Fruit fly (Drosophila melanogaster): ENCODE results near the gene CG7102.

Gene CG7102

DNA sequence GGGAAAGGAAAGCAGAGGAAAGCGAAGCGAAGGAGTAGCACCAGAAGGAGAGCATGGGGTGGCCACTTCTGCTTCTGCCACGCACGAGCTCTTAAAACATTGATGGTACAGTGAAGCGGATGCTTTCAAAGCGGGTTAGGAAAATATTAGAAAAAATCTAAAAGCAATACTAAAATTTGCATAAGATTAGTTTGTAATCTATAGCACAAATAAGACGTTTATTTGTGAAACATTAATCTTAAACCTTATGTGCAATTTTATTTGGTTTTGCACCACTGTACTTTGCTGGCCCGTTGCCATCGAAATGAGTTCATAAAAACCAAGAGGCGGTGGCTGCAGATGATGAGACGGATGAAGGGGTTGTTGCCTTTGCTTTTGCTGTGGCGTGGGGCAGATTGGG, 38.1 kb upstream of the CG7102 start (continued):
- peak; percentile 79 to 89 for TF ChIP-seq Pdp1 (GFP tag; optimal IDR thresholded peaks at IDR 0.05)
- TF ChIP-seq ro (GFP tag; IDR thresholded peaks at IDR 0.05) = peak; percentile 78
- TF ChIP-seq D19B (GFP tag; optimal IDR thresholded peaks at IDR 0.05) = peak; percentile 64
- peak; percentile 80 for TF ChIP-seq CG7786 (GFP tag; optimal IDR thresholded peaks at IDR 0.05)
- TF ChIP-seq ato (GFP tag; IDR thresholded peaks at IDR 0.05; ENCODE audit: partially characterized antibody) = no peak
- peak; percentile 84 for TF ChIP-seq Atf-2 (GFP tag; optimal IDR thresholded peaks at IDR 0.05)
- TF ChIP-seq esg (GFP tag; conservative IDR thresholded peaks at IDR 0.05) = peak; percentile 90
- peak; percentile 75 for TF ChIP-seq CG11723 (GFP tag; optimal IDR thresholded peaks at IDR 0.05)
- peak; percentile 46 for TF ChIP-seq CG10321 (GFP tag; IDR thresholded peaks at IDR 0.05)
- peak; percentile 64 for TF ChIP-seq emc (GFP tag; optimal IDR thresholded peaks at IDR 0.05)
- TF ChIP-seq az2 (GFP tag; optimal IDR thresholded peaks at IDR 0.05) = peak; percentile 88
- TF ChIP-seq dysf (GFP tag; IDR thresholded peaks at IDR 0.05) = peak; percentile 93
- peak; percentile 83 for TF ChIP-seq CG14667 (GFP tag; IDR thresholded peaks at IDR 0.05)
- TF ChIP-seq Dip3 (GFP tag; optimal IDR thresholded peaks at IDR 0.05) = peak; percentile 75
- peak; percentile 63 for TF ChIP-seq exex (tag; optimal IDR thresholded peaks at IDR 0.05)
- peak; percentile 51 for TF ChIP-seq luna (GFP tag; optimal IDR thresholded peaks at IDR 0.05)
- TF ChIP-seq CG6272 (GFP tag; IDR thresholded peaks at IDR 0.05) = peak; percentile 86
- peak; percentile 64 for TF ChIP-seq CG11560 (tag; IDR thresholded peaks at IDR 0.05)
- peak; percentile 62 for TF ChIP-seq al (GFP tag; IDR thresholded peaks at IDR 0.05)
- TF ChIP-seq caup (GFP tag; optimal IDR thresholded peaks at IDR 0.05; ENCODE audit: severe bottlenecking) = peak; percentile 87
- peak; percentile 53 for TF ChIP-seq Mad (GFP tag; optimal IDR thresholded peaks at IDR 0.05)
- peak; percentile 64 for TF ChIP-seq twi (tag; optimal IDR thresholded peaks at IDR 0.05)
- TF ChIP-seq MESR4 (GFP tag; optimal IDR thresholded peaks at IDR 0.05) = no peak
- peak; percentile 98 for TF ChIP-seq Med (GFP tag)
- peak; percentile 53 for TF ChIP-seq CG16815 (GFP tag; optimal IDR thresholded peaks at IDR 0.05)
- no peak for TF ChIP-seq h (optimal IDR thresholded peaks at IDR 0.05)
- peak; percentile 85 for TF ChIP-seq Dbx (GFP tag; IDR thresholded peaks at IDR 0.05)
- TF ChIP-seq CG9215 (GFP tag; IDR thresholded peaks at IDR 0.05) = peak; percentile 80
- peak; percentile 82 for TF ChIP-seq CG15601 (tag; optimal IDR thresholded peaks at IDR 0.05)
- peak; percentile 89 for TF ChIP-seq CG12769 (tag; optimal IDR thresholded peaks at IDR 0.05)
- TF ChIP-seq Chrac-16 (GFP tag; optimal IDR thresholded peaks at IDR 0.05) = peak; percentile 71
- no peak for TF ChIP-seq Neu2 (GFP tag; optimal IDR thresholded peaks at IDR 0.05; ENCODE audit: borderline replicate concordance)
- TF ChIP-seq B-H1 (GFP tag; IDR thresholded peaks at IDR 0.05) = peak; percentile 87
- peak; percentile 91 for TF ChIP-seq CG31441 (GFP tag; IDR thresholded peaks at IDR 0.05)
- peak; percentile 88 for TF ChIP-seq BtbVII (GFP tag; optimal IDR thresholded peaks at IDR 0.05)
- peak; percentile 81 for TF ChIP-seq pb (GFP tag; optimal IDR thresholded peaks at IDR 0.05)
- TF ChIP-seq lbe (GFP tag; optimal IDR thresholded peaks at IDR 0.05) = peak; percentile 71
- TF ChIP-seq z (GFP tag; IDR thresholded peaks at IDR 0.05) = 0 out of 3 replicates have a peak, but pooled peaks have one; percentile 52
- peak; percentile 93 for TF ChIP-seq CG11504 (tag; optimal IDR thresholded peaks at IDR 0.05)
- peak; percentile 85 for TF ChIP-seq CG1529 (GFP tag; optimal IDR thresholded peaks at IDR 0.05)
- TF ChIP-seq Awh (GFP tag; IDR thresholded peaks at IDR 0.05) = peak; percentile 86
- peak; percentile 94 for TF ChIP-seq CG7839 (tag; optimal IDR thresholded peaks at IDR 0.05)
- TF ChIP-seq Antp (GFP tag; optimal IDR thresholded peaks at IDR 0.05) = peak; percentile 89
- no peak for TF ChIP-seq sc (optimal IDR thresholded peaks at IDR 0.05)
- peak; percentile 70 for TF ChIP-seq sc (GFP tag; optimal IDR thresholded peaks at IDR 0.05)
- TF ChIP-seq gem (tag; optimal IDR thresholded peaks at IDR 0.05) = peak; percentile 91
- peak; percentile 79 for TF ChIP-seq run (tag; optimal IDR thresholded peaks at IDR 0.05)
- peak; percentile 86 for TF ChIP-seq CG16863 (GFP tag; optimal IDR thresholded peaks at IDR 0.05)
- peak; percentile 88 for TF ChIP-seq CG2120 (GFP tag; optimal IDR thresholded peaks at IDR 0.05)
- TF ChIP-seq Elba2 (GFP tag; optimal IDR thresholded peaks at IDR 0.05) = no peak
- TF ChIP-seq Dref (GFP tag; IDR thresholded peaks at IDR 0.05) = 0 out of 2 replicates have a peak, but pooled peaks have one; percentile 25
- peak; percentile 76 for TF ChIP-seq Gsc (GFP tag; IDR thresholded peaks at IDR 0.05)
